Fruit fly (Drosophila melanogaster): ENCODE measurements around the gene jhamt.

The jhamt gene

dm6 chr2L:16342224-16342623 is 23.5 kb upstream of the jhamt start, which contains the start of gene CG44405:
Gene CG44405, minus strand, starts transcription at chr2L:16342324.
- TF ChIP-seq noc (tag; optimal IDR thresholded peaks at IDR 0.05): no peak

- TF ChIP-seq noc (tag; optimal IDR thresholded peaks at IDR 0.05): no peak
Measured at dm6 chr2L:16350160-16350633, 15.5 kb upstream of the jhamt start.

DNA sequence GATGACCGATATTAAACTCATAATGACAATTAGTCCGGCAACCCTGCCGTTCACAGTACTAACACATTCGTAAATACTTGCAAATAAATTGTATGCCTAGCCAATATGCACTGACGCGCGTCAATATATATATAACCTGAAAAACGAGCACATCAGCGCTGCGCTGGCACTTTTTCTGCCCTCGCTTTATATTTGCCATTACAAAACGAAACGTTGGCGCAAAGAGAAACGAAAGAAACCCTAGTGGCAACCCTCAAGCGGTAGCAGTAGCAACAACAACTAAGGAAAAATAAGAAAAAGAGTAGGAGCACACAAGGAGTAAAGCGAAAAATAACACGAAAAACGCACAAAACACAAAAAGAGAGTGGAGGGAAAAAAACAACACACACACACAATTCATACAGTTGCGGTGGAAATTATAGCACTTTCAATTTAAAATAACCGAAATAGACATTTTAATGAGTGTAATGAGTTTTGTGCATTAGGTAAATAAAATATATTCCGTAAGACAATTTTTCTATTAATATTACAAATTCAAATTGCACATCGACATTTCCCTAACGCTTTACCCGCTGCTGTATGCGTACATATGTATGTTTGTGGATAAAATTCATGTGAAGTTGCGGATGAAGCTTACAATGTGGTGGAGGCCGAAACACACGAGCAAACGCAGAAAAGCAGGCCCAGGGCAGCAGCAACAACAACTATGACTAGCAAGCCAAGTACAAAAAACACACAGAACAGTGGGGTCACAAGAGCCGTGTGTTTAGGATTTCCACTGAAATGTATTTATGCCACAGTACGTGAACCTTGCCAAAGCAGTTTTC is 14.7 kb upstream of the jhamt start:
- peak; percentile 99 for TF ChIP-seq noc (tag; optimal IDR thresholded peaks at IDR 0.05)

DNA sequence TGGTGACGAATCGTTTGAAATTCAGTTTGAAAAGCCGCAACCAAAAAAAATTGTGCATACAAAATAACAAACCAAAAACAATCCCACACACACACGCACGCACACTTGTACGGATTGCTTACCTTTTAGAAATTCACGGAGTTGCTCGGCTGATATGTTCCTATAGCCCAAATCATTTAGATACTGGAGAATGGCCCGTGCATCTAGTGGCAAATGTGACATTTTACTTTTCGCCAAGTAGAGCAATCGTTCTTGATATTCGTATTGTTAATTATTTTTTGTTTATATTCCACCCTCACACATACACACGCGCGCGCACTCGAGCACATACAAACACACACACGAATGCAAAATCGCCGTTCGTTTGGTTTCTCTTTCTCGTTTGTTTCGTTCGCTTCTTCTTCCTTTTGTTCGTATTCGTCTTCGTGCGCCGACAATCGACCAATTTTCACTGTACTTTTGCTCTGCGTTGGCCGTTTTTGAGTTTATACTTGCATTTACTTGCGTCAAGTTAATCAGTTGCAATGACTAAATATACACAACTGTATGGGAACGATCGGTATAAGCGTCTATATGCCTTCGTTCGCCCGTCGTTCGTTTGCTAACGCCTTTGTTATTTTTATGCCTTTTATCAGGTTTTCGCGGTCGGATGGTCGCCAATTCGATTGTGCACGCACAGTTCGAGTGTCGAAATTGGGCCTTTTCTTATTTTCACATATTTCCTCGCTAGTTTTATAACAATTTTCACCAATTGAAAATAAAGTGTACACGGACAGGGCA is 13.7 kb upstream of the jhamt start:
- no peak for TF ChIP-seq noc (tag; optimal IDR thresholded peaks at IDR 0.05)

DNA sequence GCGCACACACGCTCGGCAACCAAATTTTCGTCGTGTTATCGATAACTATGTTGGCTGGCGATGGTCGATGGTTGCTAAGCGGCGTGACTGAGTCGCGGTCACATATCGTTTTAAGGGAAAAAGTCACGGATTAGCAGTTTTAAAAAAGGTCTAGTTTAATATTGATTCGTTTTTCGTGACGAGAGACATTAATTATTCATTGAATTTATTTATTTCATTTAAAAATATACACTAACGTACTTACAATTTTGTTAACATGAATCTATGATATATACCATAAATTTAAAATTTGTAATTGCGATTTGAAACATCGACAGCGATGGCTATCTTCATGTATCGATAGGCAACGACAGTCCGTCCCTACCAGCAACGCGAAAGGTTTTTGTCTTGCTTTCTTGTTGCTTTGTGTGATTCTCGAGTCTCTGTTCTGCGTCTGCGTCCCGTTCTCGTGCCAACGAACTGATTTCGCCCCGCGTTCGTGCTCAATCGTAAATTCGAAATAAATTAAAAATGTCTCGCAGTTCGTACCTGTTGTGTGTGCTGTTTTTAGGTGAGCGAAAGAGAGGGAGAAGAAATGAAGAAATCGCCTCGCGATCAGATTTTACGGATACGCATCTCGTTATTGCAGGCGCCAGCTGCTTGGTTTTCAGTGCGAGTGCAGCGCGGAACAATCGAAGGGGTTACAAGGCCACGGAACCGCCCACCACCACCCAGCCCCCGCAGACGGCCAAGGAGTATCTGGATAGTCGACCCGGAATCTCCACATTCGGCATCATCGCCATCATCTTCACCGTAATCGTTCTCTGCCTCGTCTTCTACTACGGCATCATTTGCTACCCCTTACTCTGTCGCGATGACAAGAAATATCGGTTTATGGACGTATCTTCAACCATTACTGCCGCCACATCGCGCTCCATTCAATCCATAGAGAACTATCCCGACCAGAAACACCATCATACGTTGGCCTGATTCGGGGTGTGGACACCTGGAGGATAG is 12.8 kb upstream of the jhamt start, which contains the start of the genes Hyls1, chif and CG4455:
Gene Hyls1, minus strand, starts transcription at position 44 of the 996 bp plus-strand sequence.
Gene chif, minus strand, starts transcription at position 44 of the 996 bp plus-strand sequence.
Gene CG4455, plus strand, starts transcription at position 350 of the 996 bp plus-strand sequence.
- TF ChIP-seq noc (tag; optimal IDR thresholded peaks at IDR 0.05): peak; percentile 57

DNA sequence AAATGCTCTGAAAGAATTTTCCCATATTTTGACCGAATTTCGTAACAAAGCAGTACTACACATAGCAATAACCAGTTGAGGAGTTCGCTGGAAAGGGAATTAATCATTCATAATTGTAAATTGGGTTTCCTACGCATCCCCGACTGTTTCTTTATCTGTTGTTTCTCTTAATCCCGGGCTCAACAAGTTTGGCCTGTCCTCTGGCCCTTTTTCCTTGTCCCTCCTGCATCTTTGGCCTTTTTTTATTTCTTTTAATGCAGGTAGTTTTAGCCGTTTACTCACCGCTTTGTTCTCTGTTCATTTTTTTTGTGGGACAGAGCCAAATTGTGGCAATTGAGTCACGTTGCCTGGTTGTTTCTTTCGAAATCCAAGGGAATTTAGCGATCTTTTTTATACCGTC is 11.9 kb upstream of the jhamt start:
- no peak for TF ChIP-seq noc (tag; optimal IDR thresholded peaks at IDR 0.05)

dm6 chr2L:16356249-16357025 is 9.3 kb upstream of the jhamt start, which contains the start of gene CaBP1:
Gene CaBP1, minus strand, starts transcription at chr2L:16356735.
- TF ChIP-seq noc (tag; optimal IDR thresholded peaks at IDR 0.05): no peak

DNA sequence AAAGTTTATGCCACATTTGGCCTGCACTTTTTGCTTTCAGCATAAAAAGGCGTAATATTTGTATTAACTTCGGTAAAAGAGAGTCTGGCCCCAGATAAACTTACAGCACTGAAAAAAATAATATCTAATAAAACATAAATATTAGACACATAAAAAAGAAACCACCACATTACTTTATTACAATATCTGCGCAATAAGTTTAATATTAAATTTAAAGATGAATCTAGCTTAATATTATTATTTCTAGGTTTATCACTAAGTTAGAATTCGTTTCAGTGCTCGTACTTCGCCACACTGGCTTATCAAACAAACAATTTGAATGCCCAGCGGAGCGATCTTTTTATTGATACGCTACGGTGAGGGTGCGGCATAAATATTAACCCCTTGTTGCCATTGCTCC is 7.8 kb upstream of the jhamt start:
- TF ChIP-seq noc (tag; optimal IDR thresholded peaks at IDR 0.05): no peak

- no peak for TF ChIP-seq noc (tag; optimal IDR thresholded peaks at IDR 0.05)
Measured at dm6 chr2L:16374691-16375090, 9.0 kb downstream of the jhamt start.

DNA sequence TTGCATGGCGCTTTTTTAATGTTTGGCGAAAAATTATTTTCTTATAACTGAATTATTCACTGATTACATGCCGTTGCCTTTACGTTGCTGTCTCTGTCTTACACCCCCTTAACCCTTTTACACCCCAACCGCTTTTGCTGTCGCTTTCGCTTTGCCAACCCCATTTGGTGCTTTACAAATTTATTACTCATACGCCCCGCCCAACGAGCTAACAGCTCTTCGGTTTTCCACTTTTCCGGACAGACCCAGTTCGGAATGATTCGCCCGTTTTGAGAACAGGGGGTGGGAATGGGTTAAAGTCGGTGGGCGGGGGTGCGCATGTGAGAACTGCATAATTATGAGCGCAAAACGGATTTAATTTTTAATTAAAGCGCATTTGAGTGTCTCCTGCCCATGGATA is 15.3 kb downstream of the jhamt start:
- no peak for TF ChIP-seq noc (tag; optimal IDR thresholded peaks at IDR 0.05)

dm6 chr2L:16390803-16391202 is 25.1 kb downstream of the jhamt start:
- TF ChIP-seq noc (tag; optimal IDR thresholded peaks at IDR 0.05): no peak

dm6 chr2L:16397517-16397916 is 31.8 kb downstream of the jhamt start:
- TF ChIP-seq noc (tag; optimal IDR thresholded peaks at IDR 0.05): no peak

- no peak for TF ChIP-seq noc (tag; optimal IDR thresholded peaks at IDR 0.05)
Measured at dm6 chr2L:16402512-16402911, 36.8 kb downstream of the jhamt start.

DNA sequence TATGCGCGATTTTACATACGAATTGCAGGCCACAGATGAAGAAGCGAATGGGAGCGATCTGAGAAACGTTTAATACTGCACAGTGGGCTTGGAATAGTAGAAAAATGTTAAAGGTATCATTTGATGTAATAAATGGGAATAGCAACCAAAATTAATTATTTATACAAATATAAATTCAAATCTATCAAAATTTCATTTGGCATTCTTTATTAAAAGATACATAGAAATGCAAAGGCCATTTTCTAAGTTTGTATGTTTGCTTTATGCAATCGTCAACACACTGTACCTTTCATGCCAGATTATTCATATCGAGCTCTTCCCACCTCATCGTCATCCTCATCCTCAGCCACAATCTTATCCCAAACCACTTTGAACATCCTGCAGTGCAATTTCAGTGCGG is 40.8 kb downstream of the jhamt start:
- TF ChIP-seq noc (tag; optimal IDR thresholded peaks at IDR 0.05): no peak
